Worm (Caenorhabditis elegans): ENCODE measurements around the gene F57G4.1.

ce11 chrV:17616807-17617206 is 6.5 kb upstream of the F57G4.1 start, which contains the start of gene Y6G8.6:
- no peak for TF ChIP-seq unc-62 (GFP tag; optimal IDR thresholded peaks at IDR 0.05)
- TF ChIP-seq unc-39 (tag; optimal IDR thresholded peaks at IDR 0.05): no peak
- no peak for TF ChIP-seq C34F6.9 (tag; optimal IDR thresholded peaks at IDR 0.05)
- TF ChIP-seq snpc-4 (tag; optimal IDR thresholded peaks at IDR 0.05): no peak
- no peak for TF ChIP-seq lin-11 (tag; optimal IDR thresholded peaks at IDR 0.05)
